Fruit fly (Drosophila melanogaster) whole organism, pupa: ENCODE measurements around the gene CG10376.

ENCODE experiments used
- CG10348 ChIP-seq: fragments of 200-800 bp; sonication (Bioruptor generic); IDR thresholded peaks from 2 replicates; pipeline ENCODE4 v1.3.6; 2022; ENCODE audit warnings: missing biosample characterization, missing genetic modification characterization
- CG12605 ChIP-seq: fragments of 200-800 bp; sonication (Bioruptor generic); IDR thresholded peaks from 2 replicates; pipeline ENCODE4 v1.3.6; 2022; ENCODE audit warnings: missing biosample characterization, missing genetic modification characterization
- CG13204 ChIP-seq: fragments of 200-800 bp; sonication (Bioruptor generic); optimal IDR thresholded peaks from 2 replicates; lab custom pipeline; 2018; ENCODE audit warnings: missing biosample characterization, mild to moderate bottlenecking, missing genetic modification characterization, moderate library complexity
- CG14655 ChIP-seq: fragments of 200-800 bp; sonication (Bioruptor generic); optimal IDR thresholded peaks from 3 replicates; lab custom pipeline; 2017; ENCODE audit warnings: mild to moderate bottlenecking, missing biosample characterization, missing genetic modification reagents, missing genetic modification characterization
- CG15710 ChIP-seq: fragments of 200-800 bp; sonication (Bioruptor generic); optimal IDR thresholded peaks from 2 replicates; lab custom pipeline; 2018; ENCODE audit warnings: missing biosample characterization, mild to moderate bottlenecking, missing genetic modification characterization, moderate library complexity
- CG17806 ChIP-seq: fragments of 200-800 bp; sonication (Bioruptor generic); optimal IDR thresholded peaks from 2 replicates; lab custom pipeline; 2018; ENCODE audit warnings: missing biosample characterization, mild to moderate bottlenecking, missing genetic modification characterization, moderate library complexity
- CG32121 ChIP-seq: fragments of 200-800 bp; sonication (Bioruptor generic); IDR thresholded peaks from 2 replicates; pipeline ENCODE4 v1.3.6; 2022; ENCODE audit warnings: missing biosample characterization, missing genetic modification characterization
- CG34367 ChIP-seq: fragments of 200-800 bp; sonication (Bioruptor generic); optimal IDR thresholded peaks from 2 replicates; lab custom pipeline; 2018; ENCODE audit warnings: missing biosample characterization, mild to moderate bottlenecking, missing genetic modification characterization
- CG4496 ChIP-seq: fragments of 200-800 bp; sonication (Bioruptor generic); IDR thresholded peaks from 3 replicates; pipeline ENCODE4 v1.3.6; 2022; ENCODE audit warnings: missing biosample characterization, missing genetic modification characterization
- CG8159 ChIP-seq: fragments of 200-800 bp; sonication (Bioruptor generic); optimal IDR thresholded peaks from 3 replicates; lab custom pipeline; 2018; ENCODE audit warnings: missing biosample characterization, mild to moderate bottlenecking, missing genetic modification characterization, moderate library complexity
- CG8301 ChIP-seq: fragments of 200-800 bp; sonication (Bioruptor generic); optimal IDR thresholded peaks from 2 replicates; lab custom pipeline; 2018; ENCODE audit warnings: missing biosample characterization, mild to moderate bottlenecking, missing genetic modification characterization
- CG9948 ChIP-seq: fragments of 200-800 bp; sonication (Bioruptor generic); optimal IDR thresholded peaks from 2 replicates; lab custom pipeline; 2018; ENCODE audit warnings: missing biosample characterization, mild to moderate bottlenecking, missing genetic modification characterization, moderate library complexity
- D1 ChIP-seq: fragments of 200-800 bp; sonication (Bioruptor generic); optimal IDR thresholded peaks from 2 replicates; lab custom pipeline; 2018; ENCODE audit warnings: missing biosample characterization, mild to moderate bottlenecking, missing genetic modification characterization, moderate library complexity
- EcR ChIP-seq: fragments of 200-800 bp; sonication (Bioruptor generic); optimal IDR thresholded peaks from 3 replicates; lab custom pipeline; 2019; ENCODE audit warnings: missing biosample characterization, missing genetic modification characterization, mild to moderate bottlenecking, moderate library complexity, missing genetic modification reagents
- Ets98B ChIP-seq: fragments of 200-800 bp; sonication (Bioruptor generic); IDR thresholded peaks from 2 replicates; pipeline ENCODE4 v1.3.6; 2022; ENCODE audit warnings: missing biosample characterization, missing genetic modification characterization
- Pif1A ChIP-seq: fragments of 200-800 bp; sonication (Bioruptor generic); optimal IDR thresholded peaks from 3 replicates; lab custom pipeline; 2016; ENCODE audit warnings: missing biosample characterization, missing genetic modification characterization
- Pif1B ChIP-seq: fragments of 200-800 bp; sonication (Bioruptor generic); optimal IDR thresholded peaks from 3 replicates; lab custom pipeline; 2016; ENCODE audit warnings: missing biosample characterization, missing genetic modification characterization
- Snoo ChIP-seq: fragments of 200-800 bp; sonication (Bioruptor generic); optimal IDR thresholded peaks from 3 replicates; lab custom pipeline; 2017; ENCODE audit warnings: missing biosample characterization, mild to moderate bottlenecking, missing genetic modification characterization, inconsistent platforms
- fd96Ca ChIP-seq: fragments of 200-800 bp; sonication (Bioruptor generic); IDR thresholded peaks from 3 replicates; pipeline ENCODE4 v1.3.6; 2022; ENCODE audit warnings: missing biosample characterization, missing genetic modification characterization
- gl ChIP-seq: fragments of 200-800 bp; sonication (Bioruptor generic); optimal IDR thresholded peaks from 2 replicates; lab custom pipeline; 2018; ENCODE audit warnings: missing biosample characterization, mild to moderate bottlenecking, missing genetic modification characterization
- rn ChIP-seq: fragments of 200-800 bp; sonication (Bioruptor generic); IDR thresholded peaks from 2 replicates; pipeline ENCODE4 v1.3.6; 2022; ENCODE audit warnings: missing biosample characterization, missing genetic modification characterization

CG10376 gene

DNA sequence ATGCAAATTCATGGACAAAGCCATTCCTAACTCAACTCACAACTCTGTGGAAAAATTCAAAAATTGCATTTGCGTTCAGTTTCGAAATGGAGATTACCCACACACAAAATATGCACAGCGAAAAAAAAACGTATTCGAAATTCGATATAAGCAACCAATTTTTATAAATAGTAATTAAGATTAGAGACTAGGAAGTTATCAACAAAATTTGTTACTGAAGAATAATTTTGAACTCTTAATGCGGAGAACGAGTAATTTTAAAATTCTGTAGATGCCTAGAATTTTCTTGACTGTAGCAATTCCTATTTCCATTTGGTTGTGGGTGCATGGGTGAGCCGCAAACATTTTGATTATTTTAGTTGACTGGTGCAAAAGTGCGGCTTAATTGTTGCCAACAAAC is 39.5 kb downstream of the CG10376 start:
- TF ChIP-seq CG9948 (tag; lab: Kevin White, UChicago) = peak; percentile 32
- peak; percentile 49 for TF ChIP-seq CG14655 (GFP tag; lab: Kevin White, UChicago)
- TF ChIP-seq CG12605 (GFP tag; lab: Robert Waterston, UW) = no peak
- TF ChIP-seq Snoo (tag; lab: Kevin White, UChicago) = no peak
- peak; percentile 34; the same call in 1 of the 3 replicates for TF ChIP-seq CG4496 (GFP tag; lab: Robert Waterston, UW)
- TF ChIP-seq CG10348 (GFP tag; lab: Robert Waterston, UW) = no peak
- peak; percentile 28 for TF ChIP-seq Pif1A (GFP tag; lab: Kevin White, UChicago)
- peak; percentile 49 for TF ChIP-seq Ets98B (GFP tag; lab: Robert Waterston, UW)
- no peak for TF ChIP-seq CG13204 (GFP tag; lab: Kevin White, UChicago)
- TF ChIP-seq CG17806 (tag; lab: Kevin White, UChicago) = peak; percentile 23
- peak; percentile 35 for TF ChIP-seq CG8301
- peak; percentile 35; the same call in 1 of the 2 replicates for TF ChIP-seq CG32121

DNA sequence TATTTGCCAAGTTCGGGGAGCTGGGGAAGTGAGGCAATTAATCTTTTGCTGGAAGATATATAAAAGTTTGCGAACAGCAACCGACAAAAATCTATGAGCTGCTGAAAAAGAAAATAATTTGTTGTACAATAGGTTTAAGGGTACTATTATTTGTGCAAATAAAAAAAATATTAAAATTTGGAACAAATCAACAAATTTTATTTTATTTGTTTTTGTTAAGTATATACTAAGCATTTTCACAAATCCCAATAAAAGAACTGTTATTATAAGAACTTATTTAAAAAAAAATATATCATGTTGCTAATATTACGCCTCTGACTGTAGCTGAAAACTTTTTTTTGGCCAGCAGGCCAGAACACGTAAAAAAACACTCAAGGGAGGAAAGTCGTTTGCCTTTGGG is 44.8 kb downstream of the CG10376 start:
- TF ChIP-seq CG34367 (tag; lab: Kevin White, UChicago) (no peak), CG4496 (GFP tag; lab: Robert Waterston, UW) (no peak), CG10348 (GFP tag; lab: Robert Waterston, UW) (no peak), CG15710 (tag; lab: Kevin White, UChicago) (no peak), CG8301 (no peak)

DNA sequence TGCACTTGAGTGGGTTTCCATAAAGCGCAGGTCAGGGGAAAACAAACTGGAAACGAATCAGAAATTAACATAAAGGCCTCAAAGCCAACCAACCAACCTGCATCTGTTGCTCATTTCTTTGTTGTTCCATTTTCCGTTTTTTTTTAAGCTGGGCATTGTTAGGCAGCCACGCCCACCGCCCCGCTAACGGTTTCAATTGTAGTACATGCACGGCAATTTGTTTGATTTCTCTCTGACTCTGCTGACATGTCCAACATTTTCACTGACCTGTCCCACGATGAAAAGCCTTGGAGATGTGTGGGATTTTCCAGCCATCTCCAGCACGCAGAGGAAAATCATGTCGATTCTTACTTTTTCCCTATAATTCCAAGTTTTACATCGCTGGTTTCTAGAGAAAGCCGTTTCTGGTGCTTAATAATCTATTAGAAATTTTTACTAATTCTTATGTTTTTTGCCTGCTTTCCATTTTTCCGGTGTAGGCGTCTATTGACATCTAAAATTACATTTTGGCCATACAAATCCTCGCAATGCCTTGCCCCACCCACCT is 46.1 kb downstream of the CG10376 start:
- TF ChIP-seq fd96Ca (GFP tag; lab: Robert Waterston, UW) = no peak
- TF ChIP-seq Snoo (tag; lab: Kevin White, UChicago) = no peak
- TF ChIP-seq CG15710 (tag; lab: Kevin White, UChicago) = no peak
- TF ChIP-seq CG8159 (tag; lab: Kevin White, UChicago) = no peak
- no peak for TF ChIP-seq CG13204 (GFP tag; lab: Kevin White, UChicago)
- TF ChIP-seq CG14655 (GFP tag; lab: Kevin White, UChicago) = no peak
- no peak for TF ChIP-seq EcR (GFP tag; lab: Kevin White, UChicago)
- TF ChIP-seq CG4496 (GFP tag; lab: Robert Waterston, UW) = no peak
- TF ChIP-seq Pif1A (GFP tag; lab: Kevin White, UChicago) = no peak
- TF ChIP-seq CG32121 = no peak
- no peak for TF ChIP-seq CG34367 (tag; lab: Kevin White, UChicago)
- no peak for TF ChIP-seq CG17806 (tag; lab: Kevin White, UChicago)

DNA sequence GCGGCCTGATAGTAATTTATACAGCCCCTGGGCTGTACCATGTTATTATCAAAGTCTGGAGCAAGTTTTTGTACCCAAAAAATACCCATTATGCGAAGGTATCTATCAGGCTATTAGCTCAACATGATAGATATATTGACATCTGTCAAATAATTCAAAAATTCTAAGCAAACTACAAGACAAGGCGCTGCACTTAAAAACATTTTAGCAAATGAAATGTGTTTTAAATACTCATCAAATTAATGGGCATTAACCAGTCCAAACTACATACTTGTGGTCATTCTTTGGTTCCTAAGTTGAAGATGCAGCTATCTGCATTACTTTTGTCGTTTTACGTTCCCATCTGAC is 49.6 kb downstream of the CG10376 start:
- TF ChIP-seq EcR (GFP tag; lab: Kevin White, UChicago) (no peak), CG32121 (no peak), gl (tag; lab: Kevin White, UChicago) (peak; percentile 50), CG8301 (peak; percentile 74), CG10348 (GFP tag; lab: Robert Waterston, UW) (no peak), CG14655 (GFP tag; lab: Kevin White, UChicago) (peak; percentile 78), Pif1B (GFP tag; lab: Kevin White, UChicago) (peak; percentile 86), CG13204 (GFP tag; lab: Kevin White, UChicago) (peak; percentile 27), CG4496 (GFP tag; lab: Robert Waterston, UW) (peak; percentile 77), fd96Ca (GFP tag; lab: Robert Waterston, UW) (peak; percentile 65), Ets98B (GFP tag; lab: Robert Waterston, UW) (no peak; the same call in 1 of the 2 replicates), CG34367 (tag; lab: Kevin White, UChicago) (peak; percentile 83), CG12605 (GFP tag; lab: Robert Waterston, UW) (0 out of 2 replicates have a peak, but pooled peaks have one; percentile 23), CG15710 (tag; lab: Kevin White, UChicago) (peak; percentile 78), Snoo (tag; lab: Kevin White, UChicago) (peak; percentile 69), rn (no peak), Pif1A (GFP tag; lab: Kevin White, UChicago) (peak; percentile 82), CG17806 (tag; lab: Kevin White, UChicago) (peak; percentile 85), CG8159 (tag; lab: Kevin White, UChicago) (peak; percentile 84), D1 (tag; lab: Kevin White, UChicago) (peak; percentile 62), CG9948 (tag; lab: Kevin White, UChicago) (peak; percentile 74)

DNA sequence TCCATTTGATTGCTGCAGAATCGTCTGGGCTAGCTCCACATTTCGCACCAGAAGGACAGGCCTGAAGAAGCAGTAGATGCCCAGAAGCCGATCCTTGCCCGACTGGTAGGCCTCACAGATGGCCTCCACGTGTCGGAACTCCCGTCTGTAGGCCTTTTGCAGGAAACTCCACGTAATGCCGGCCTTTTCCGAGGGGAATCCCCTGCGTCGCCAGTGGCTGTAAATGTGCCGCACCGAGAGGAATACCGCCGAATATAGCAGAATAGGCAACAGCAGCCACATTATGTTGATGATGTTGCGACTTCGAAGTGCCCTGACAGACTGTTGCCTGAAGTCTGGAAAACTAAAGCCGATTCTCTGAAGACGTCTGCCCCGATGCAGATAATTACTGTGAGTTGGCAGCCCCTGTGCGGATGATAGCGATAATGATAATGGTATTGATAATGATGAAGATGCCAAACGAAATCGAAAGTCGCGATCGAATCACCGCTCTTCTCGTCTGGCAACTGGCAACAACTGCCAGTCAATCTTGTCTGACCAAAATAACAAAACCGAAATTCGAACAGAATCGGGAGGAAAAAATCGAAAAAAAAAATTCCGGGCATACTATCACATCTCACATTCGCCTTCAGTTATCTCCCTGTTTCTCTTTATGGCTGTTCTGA is 50.1 kb downstream of the CG10376 start, which contains the start of gene Cyp310a1:
Gene Cyp310a1 (minus strand): TSS at position 348 of the 665 bp plus-strand sequence.
- TF ChIP-seq fd96Ca (GFP tag; lab: Robert Waterston, UW) (no peak), CG8301 (no peak), Ets98B (GFP tag; lab: Robert Waterston, UW) (no peak), Pif1A (GFP tag; lab: Kevin White, UChicago) (no peak), CG15710 (tag; lab: Kevin White, UChicago) (no peak), CG8159 (tag; lab: Kevin White, UChicago) (no peak), CG34367 (tag; lab: Kevin White, UChicago) (no peak), Snoo (tag; lab: Kevin White, UChicago) (no peak), rn (no peak)
